Worm (Caenorhabditis elegans) whole organism, young adult: Measurements from ENCODE around the gene his-31.

Source experiments
- C06A6.2 ChIP-seq: fragments of 200-800 bp; sonication (Bioruptor generic); conservative IDR thresholded peaks from 2 replicates; pipeline ENCODE4 v1.3.6; 2022; ENCODE audit warnings: missing genetic modification characterization, missing compliant biosample characterization
- F10E7.11 ChIP-seq: sonication (generic microtip); optimal IDR thresholded peaks from 2 replicates; lab custom pipeline; 2017; ENCODE audit warnings: mild to moderate bottlenecking, missing genetic modification characterization, moderate library complexity, missing compliant biosample characterization
- F23B12.7 ChIP-seq: sonication (generic microtip); optimal IDR thresholded peaks from 2 replicates; lab custom pipeline; 2017; ENCODE audit warnings: missing genetic modification characterization, mild to moderate bottlenecking, missing compliant biosample characterization, antibody characterized with exemption, moderate library complexity; ENCODE audit not compliant: insufficient read depth
- F33H1.4 ChIP-seq: fragments of 200-800 bp; sonication (Bioruptor generic); IDR thresholded peaks from 2 replicates; pipeline ENCODE4 v1.3.6; 2022; ENCODE audit warnings: missing genetic modification reagents, missing genetic modification characterization, missing compliant biosample characterization
- F52B5.7 ChIP-seq: sonication (generic microtip); optimal IDR thresholded peaks from 2 replicates; lab custom pipeline; 2016; ENCODE audit warnings: mild to moderate bottlenecking, missing genetic modification characterization, missing compliant biosample characterization
- K11D2.4 ChIP-seq: fragments of 200-800 bp; sonication (Bioruptor generic); IDR thresholded peaks from 2 replicates; pipeline ENCODE4 v1.3.6; 2022; ENCODE audit warnings: missing genetic modification reagents, missing genetic modification characterization, missing compliant biosample characterization
- T07F8.4 ChIP-seq: sonication (generic microtip); optimal IDR thresholded peaks from 2 replicates; lab custom pipeline; 2016; ENCODE audit warnings: mild to moderate bottlenecking, missing genetic modification characterization, moderate library complexity, missing compliant biosample characterization
- Y53F4B.3 ChIP-seq: fragments of 200-800 bp; sonication (Bioruptor generic); IDR thresholded peaks from 2 replicates; pipeline ENCODE4 v1.3.6; 2022; ENCODE audit warnings: missing genetic modification reagents, missing genetic modification characterization, missing compliant biosample characterization
- Y53G8AR.9 ChIP-seq: fragments of 200-800 bp; sonication (Bioruptor generic); conservative IDR thresholded peaks from 2 replicates; pipeline ENCODE4 v1.3.6; 2022; ENCODE audit warnings: missing genetic modification reagents, missing genetic modification characterization, missing compliant biosample characterization
- aptf-2 ChIP-seq: fragments of 200-800 bp; sonication (Bioruptor generic); conservative IDR thresholded peaks from 2 replicates; pipeline ENCODE4 v1.3.6; 2022; ENCODE audit warnings: missing genetic modification reagents, missing genetic modification characterization, missing compliant biosample characterization
- athp-1 ChIP-seq: sonication (generic microtip); optimal IDR thresholded peaks from 2 replicates; lab custom pipeline; 2017; ENCODE audit warnings: mild to moderate bottlenecking, missing genetic modification characterization, missing compliant biosample characterization
- cebp-1 ChIP-seq, 2 experiments: fragments of 200-800 bp in 1 of 2; sonication (Bioruptor generic) in 1 of 2; sonication (generic microtip) in 1 of 2; IDR thresholded peaks in 1 of 2; optimal IDR thresholded peaks in 1 of 2; 2 replicates each; pipeline versions ENCODE4 v1.3.6 to Lab custom; 2017 to 2022; ENCODE audit warnings: missing compliant biosample characterization in 2 of 2, missing genetic modification characterization in 2 of 2, mild to moderate bottlenecking in 1 of 2, missing genetic modification reagents in 1 of 2, moderate library complexity in 1 of 2
- die-1 ChIP-seq: sonication (generic microtip); optimal IDR thresholded peaks from 2 replicates; lab custom pipeline; 2016; ENCODE audit warnings: missing genotype, mild to moderate bottlenecking, missing genetic modification characterization, missing compliant biosample characterization
- dpl-1 ChIP-seq: fragments of 150-350 bp; optimal IDR thresholded peaks from 2 replicates; lab custom pipeline; 2014; ENCODE audit warnings: missing biosample characterization, missing genetic modification reagents, missing genetic modification characterization
- egrh-3 ChIP-seq: fragments of 200-800 bp; sonication (Bioruptor generic); IDR thresholded peaks from 2 replicates; pipeline ENCODE4 v1.3.6; 2022; ENCODE audit warnings: missing genetic modification reagents, missing genetic modification characterization, missing compliant biosample characterization
- ets-4 ChIP-seq: fragments of 200-800 bp; sonication (Bioruptor generic); optimal IDR thresholded peaks from 2 replicates; lab custom pipeline; 2018; ENCODE audit warnings: mild to moderate bottlenecking, missing genetic modification characterization, missing compliant biosample characterization
- gei-17 ChIP-seq: fragments of 200-800 bp; sonication (Bioruptor generic); optimal IDR thresholded peaks from 2 replicates; lab custom pipeline; 2018; ENCODE audit warnings: mild to moderate bottlenecking, missing genetic modification characterization, missing compliant biosample characterization
- hrde-1 ChIP-seq: sonication (generic microtip); optimal IDR thresholded peaks from 2 replicates; lab custom pipeline; 2016; ENCODE audit warnings: missing genetic modification characterization, mild to moderate bottlenecking, missing compliant biosample characterization, moderate library complexity, missing genotype, missing genetic modification reagents, borderline replicate concordance
- hsf-1 ChIP-seq: fragments of 200-800 bp; sonication (Bioruptor generic); IDR thresholded peaks from 2 replicates; pipeline ENCODE4 v1.3.6; 2022; ENCODE audit warnings: missing genetic modification reagents, missing genetic modification characterization, missing compliant biosample characterization
- lin-26 ChIP-seq: fragments of 200-800 bp; sonication (Bioruptor generic); IDR thresholded peaks from 2 replicates; pipeline ENCODE4 v1.3.6; 2022; ENCODE audit warnings: missing genetic modification reagents, missing genetic modification characterization, missing compliant biosample characterization
- lsy-27 ChIP-seq: sonication (generic microtip); optimal IDR thresholded peaks from 2 replicates; lab custom pipeline; 2017; ENCODE audit warnings: missing genetic modification characterization, mild to moderate bottlenecking, missing compliant biosample characterization, antibody characterized with exemption, missing genotype, borderline replicate concordance; ENCODE audit not compliant: insufficient read depth
- madf-8 ChIP-seq: fragments of 200-800 bp; sonication (Bioruptor generic); conservative IDR thresholded peaks from 2 replicates; pipeline ENCODE4 v1.3.6; 2022; ENCODE audit warnings: missing genetic modification reagents, missing genetic modification characterization, missing compliant biosample characterization
- mcd-1 ChIP-seq: fragments of 200-800 bp; sonication (Bioruptor generic); IDR thresholded peaks from 2 replicates; pipeline ENCODE4 v1.3.6; 2022; ENCODE audit warnings: missing genetic modification reagents, missing genetic modification characterization, missing compliant biosample characterization
- mel-28 ChIP-seq: sonication (generic microtip); optimal IDR thresholded peaks from 2 replicates; lab custom pipeline; 2016; ENCODE audit warnings: borderline replicate concordance, mild to moderate bottlenecking, missing genetic modification characterization, missing compliant biosample characterization
- nhr-120 ChIP-seq: fragments of 200-800 bp; sonication (Bioruptor generic); IDR thresholded peaks from 2 replicates; pipeline ENCODE4 v1.3.6; 2022; ENCODE audit warnings: missing genetic modification characterization, missing compliant biosample characterization
- nhr-179 ChIP-seq: sonication (generic microtip); optimal IDR thresholded peaks from 2 replicates; lab custom pipeline; 2016; ENCODE audit warnings: mild to moderate bottlenecking, missing genetic modification characterization, missing compliant biosample characterization
- pbrm-1 ChIP-seq: fragments of 200-800 bp; sonication (Bioruptor generic); IDR thresholded peaks from 2 replicates; pipeline ENCODE4 v1.3.6; 2022; ENCODE audit warnings: missing genetic modification reagents, missing genetic modification characterization, missing compliant biosample characterization
- sea-2 ChIP-seq: fragments of 200-800 bp; sonication (Bioruptor generic); IDR thresholded peaks from 2 replicates; pipeline ENCODE4 v1.3.6; 2022; ENCODE audit warnings: missing genetic modification characterization, missing compliant biosample characterization
- snpc-1.1 ChIP-seq: sonication (generic microtip); optimal IDR thresholded peaks from 2 replicates; lab custom pipeline; 2017; ENCODE audit warnings: missing genetic modification characterization, mild to moderate bottlenecking, missing compliant biosample characterization, antibody characterized with exemption, moderate library complexity, missing genotype, missing genetic modification reagents; ENCODE audit not compliant: insufficient read depth
- sptf-2 ChIP-seq: fragments of 200-800 bp; sonication (Bioruptor generic); optimal IDR thresholded peaks from 2 replicates; lab custom pipeline; 2018; ENCODE audit warnings: mild to moderate bottlenecking, missing genetic modification characterization, missing compliant biosample characterization
- tlf-1 ChIP-seq: fragments of 200-800 bp; sonication (Bioruptor generic); optimal IDR thresholded peaks from 2 replicates; lab custom pipeline; 2018; ENCODE audit warnings: mild to moderate bottlenecking, missing genetic modification characterization, missing compliant biosample characterization
- unc-130 ChIP-seq: sonication (generic microtip); optimal IDR thresholded peaks from 2 replicates; lab custom pipeline; 2016; ENCODE audit warnings: missing genetic modification reagents, missing genetic modification characterization, missing compliant biosample characterization
- unc-62 ChIP-seq: fragments of 150-350 bp; optimal IDR thresholded peaks from 2 replicates; lab custom pipeline; 2014; ENCODE audit warnings: missing biosample characterization, missing genetic modification reagents, missing genetic modification characterization
- zim-3 ChIP-seq: sonication (generic microtip); optimal IDR thresholded peaks from 2 replicates; lab custom pipeline; 2017; ENCODE audit warnings: mild to moderate bottlenecking, missing genetic modification characterization, moderate library complexity, missing compliant biosample characterization
- ztf-26 ChIP-seq: sonication (generic microtip); optimal IDR thresholded peaks from 2 replicates; lab custom pipeline; 2017; ENCODE audit warnings: missing genetic modification characterization, missing compliant biosample characterization
- ztf-3 ChIP-seq: fragments of 200-800 bp; sonication (Bioruptor generic); optimal IDR thresholded peaks from 2 replicates; lab custom pipeline; 2018; ENCODE audit warnings: mild to moderate bottlenecking, missing genetic modification characterization, missing compliant biosample characterization
- ztf-6 ChIP-seq: fragments of 200-800 bp; sonication (Bioruptor generic); IDR thresholded peaks from 2 replicates; pipeline ENCODE4 v1.3.6; 2022; ENCODE audit warnings: missing genetic modification reagents, missing genetic modification characterization, missing compliant biosample characterization

The his-31 gene

DNA sequence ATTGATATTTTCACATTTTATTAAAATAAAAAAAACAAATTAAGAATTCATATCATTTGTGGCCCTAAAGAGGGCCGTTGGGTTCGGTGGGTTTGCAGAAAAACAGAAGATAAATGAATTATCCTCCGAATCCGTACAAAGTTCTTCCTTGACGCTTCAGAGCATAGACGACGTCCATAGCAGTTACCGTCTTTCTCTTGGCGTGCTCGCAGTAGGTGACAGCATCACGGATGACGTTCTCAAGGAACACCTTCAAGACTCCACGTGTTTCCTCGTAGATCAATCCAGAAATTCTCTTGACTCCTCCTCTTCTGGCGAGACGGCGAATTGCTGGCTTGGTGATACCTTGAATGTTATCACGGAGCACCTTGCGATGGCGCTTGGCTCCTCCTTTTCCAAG is 229 bp downstream of the his-31 start:
- no peak for TF ChIP-seq lin-26 (GFP tag; lab: Robert Waterston, UW)
- TF ChIP-seq aptf-2, result no peak
- TF ChIP-seq F23B12.7 (tag; lab: Kevin White, UChicago), result no peak
- TF ChIP-seq dpl-1 (GFP tag; lab: Kevin White, UChicago), result no peak
- no peak for TF ChIP-seq Y53F4B.3 (GFP tag; lab: Robert Waterston, UW)
- no peak for TF ChIP-seq mel-28 (tag; lab: Kevin White, UChicago)
- TF ChIP-seq hrde-1 (tag; lab: Kevin White, UChicago), result no peak
- TF ChIP-seq nhr-120 (GFP tag; lab: Robert Waterston, UW), result no peak
- TF ChIP-seq pbrm-1 (GFP tag; lab: Robert Waterston, UW), result no peak
- TF ChIP-seq ztf-3 (GFP tag; lab: Kevin White, UChicago), result no peak
- TF ChIP-seq tlf-1, result no peak
- TF ChIP-seq C06A6.2 (GFP tag; lab: Robert Waterston, UW), result no peak
- no peak for TF ChIP-seq die-1
- no peak for TF ChIP-seq lsy-27 (tag; lab: Kevin White, UChicago)
- TF ChIP-seq sea-2, result no peak
- no peak for TF ChIP-seq zim-3 (tag; lab: Kevin White, UChicago)
- no peak for TF ChIP-seq unc-62 (GFP tag; lab: Kevin White, UChicago)
- TF ChIP-seq sptf-2, result no peak
- no peak for TF ChIP-seq nhr-179 (tag; lab: Kevin White, UChicago)
- TF ChIP-seq, all 124 proteins: peak for 0

DNA sequence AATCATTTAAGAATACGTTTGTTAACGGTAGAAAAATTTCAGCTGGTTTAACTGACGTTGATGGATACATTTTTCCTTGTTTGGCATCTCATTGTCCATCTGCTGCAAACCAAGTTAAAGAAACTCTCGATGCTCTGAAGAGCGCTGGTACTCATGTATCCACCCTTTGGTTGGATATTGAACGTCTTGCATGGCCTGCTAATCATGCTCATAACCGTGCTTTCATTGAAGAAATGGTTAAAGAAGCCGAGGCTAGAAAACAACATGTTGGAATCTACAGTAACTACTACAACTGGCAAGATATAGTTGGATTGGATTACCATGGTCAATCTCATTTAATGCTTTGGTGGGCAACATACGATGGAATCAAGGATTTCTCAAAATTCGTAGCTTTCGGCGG is 749 bp downstream of the his-31 start:
- TF ChIP-seq snpc-1.1 (tag; lab: Kevin White, UChicago) (no peak), ztf-6 (GFP tag; lab: Robert Waterston, UW) (no peak), cebp-1 (GFP tag; IDR thresholded peaks at IDR 0.05; lab: Robert Waterston, UW) (no peak), cebp-1 (tag; optimal IDR thresholded peaks at IDR 0.05; lab: Kevin White, UChicago) (no peak), K11D2.4 (no peak), athp-1 (tag; lab: Kevin White, UChicago) (no peak), madf-8 (GFP tag; lab: Robert Waterston, UW) (no peak), hsf-1 (GFP tag; lab: Robert Waterston, UW) (no peak), egrh-3 (GFP tag; lab: Robert Waterston, UW) (no peak), unc-130 (GFP tag; lab: Kevin White, UChicago) (no peak), mcd-1 (GFP tag; lab: Robert Waterston, UW) (no peak), gei-17 (no peak), F52B5.7 (tag; lab: Kevin White, UChicago) (no peak), Y53G8AR.9 (GFP tag; lab: Robert Waterston, UW) (no peak), F33H1.4 (GFP tag; lab: Robert Waterston, UW) (no peak), T07F8.4 (tag; lab: Kevin White, UChicago) (no peak), F10E7.11 (no peak)

DNA sequence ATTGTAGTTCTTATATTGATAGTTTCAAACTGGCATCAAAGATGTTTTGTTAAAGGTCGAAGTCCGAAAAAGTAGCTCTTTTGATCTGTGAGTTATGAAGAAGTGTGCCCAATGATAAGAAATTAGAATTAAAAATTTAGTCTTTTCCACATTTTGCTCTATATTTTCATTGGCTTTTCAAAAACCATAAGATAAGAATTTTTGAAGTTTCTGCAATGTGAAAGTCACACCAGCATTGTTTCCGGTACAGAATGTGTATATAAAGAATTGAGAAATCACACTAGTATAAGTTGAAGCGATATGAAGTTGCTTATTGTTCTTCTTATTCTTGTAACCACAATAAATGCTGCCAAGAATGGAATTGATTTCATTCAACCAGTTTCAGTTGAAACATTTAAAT is 1.3 kb downstream of the his-31 start, which contains the start of gene lys-10:
lys-10 (plus strand) TSS at position 301 of the 400 bp plus-strand sequence.
- no peak for TF ChIP-seq ztf-26
- TF ChIP-seq ets-4 (GFP tag; lab: Kevin White, UChicago), result no peak
- TF ChIP-seq zim-3 (tag; lab: Kevin White, UChicago), result no peak
